Worm (Caenorhabditis elegans) whole organism, mixed stage, embryonic: ENCODE measurements around the gene ncs-5.

Experiments used
- M03D4.4 ChIP-seq: sonication (generic microtip); optimal IDR thresholded peaks from 2 replicates; lab custom pipeline; 2017; ENCODE audit warnings: mild to moderate bottlenecking, missing genetic modification characterization, missing compliant biosample characterization
- blmp-1 ChIP-seq: fragments of 150-350 bp; optimal IDR thresholded peaks from 2 replicates; lab custom pipeline; 2014; ENCODE audit warnings: missing biosample characterization, missing genetic modification characterization
- ceh-39 ChIP-seq: fragments of 150-350 bp; optimal IDR thresholded peaks from 2 replicates; lab custom pipeline; 2014; ENCODE audit warnings: missing biosample characterization, missing genetic modification characterization
- ceh-43 ChIP-seq: fragments of 200-800 bp; sonication (Bioruptor generic); optimal IDR thresholded peaks from 2 replicates; lab custom pipeline; 2018; ENCODE audit warnings: mild to moderate bottlenecking, missing genetic modification characterization, moderate library complexity, missing compliant biosample characterization
- ceh-83 ChIP-seq: fragments of 200-800 bp; sonication (Bioruptor generic); optimal IDR thresholded peaks from 2 replicates; lab custom pipeline; 2018; ENCODE audit warnings: mild to moderate bottlenecking, missing genetic modification characterization, missing compliant biosample characterization
- ces-1 ChIP-seq: fragments of 150-350 bp; optimal IDR thresholded peaks from 2 replicates; lab custom pipeline; 2014; ENCODE audit warnings: missing biosample characterization, missing genetic modification reagents, missing genetic modification characterization
- cnd-1 ChIP-seq: fragments of 200-800 bp; sonication (Bioruptor generic); optimal IDR thresholded peaks from 2 replicates; lab custom pipeline; 2018; ENCODE audit warnings: mild to moderate bottlenecking, missing genetic modification characterization, missing compliant biosample characterization
- drap-1 ChIP-seq: fragments of 200-800 bp; sonication (Bioruptor generic); optimal IDR thresholded peaks from 3 replicates; lab custom pipeline; 2018; ENCODE audit warnings: mild to moderate bottlenecking, missing genetic modification characterization, missing compliant biosample characterization
- elt-1 ChIP-seq: sonication (generic microtip); optimal IDR thresholded peaks from 2 replicates; lab custom pipeline; 2017; ENCODE audit warnings: missing genetic modification characterization, mild to moderate bottlenecking, missing compliant biosample characterization, antibody characterized with exemption, moderate library complexity, borderline replicate concordance; ENCODE audit not compliant: insufficient read depth
- elt-3 ChIP-seq: fragments of 150-350 bp; optimal IDR thresholded peaks from 2 replicates; lab custom pipeline; 2014; ENCODE audit warnings: missing biosample characterization, missing genetic modification characterization
- flh-1 ChIP-seq: fragments of 200-800 bp; sonication (Bioruptor generic); optimal IDR thresholded peaks from 2 replicates; lab custom pipeline; 2018; ENCODE audit warnings: mild to moderate bottlenecking, missing genetic modification characterization, moderate library complexity, missing compliant biosample characterization
- ham-2 ChIP-seq: fragments of 200-800 bp; sonication (Bioruptor generic); optimal IDR thresholded peaks from 2 replicates; lab custom pipeline; 2018; ENCODE audit warnings: mild to moderate bottlenecking, missing genetic modification characterization, missing compliant biosample characterization
- hlh-1 ChIP-seq: fragments of 150-350 bp; optimal IDR thresholded peaks from 2 replicates; lab custom pipeline; 2014; ENCODE audit warnings: missing biosample characterization, missing genetic modification reagents, missing genetic modification characterization
- lin-13 ChIP-seq: fragments of 150-350 bp; optimal IDR thresholded peaks from 2 replicates; lab custom pipeline; 2014; ENCODE audit warnings: missing biosample characterization, missing genetic modification characterization
- lin-32 ChIP-seq: fragments of 200-800 bp; sonication (Bioruptor generic); optimal IDR thresholded peaks from 2 replicates; lab custom pipeline; 2018; ENCODE audit warnings: mild to moderate bottlenecking, missing genetic modification characterization, missing compliant biosample characterization
- lsy-2 ChIP-seq: fragments of 150-350 bp; optimal IDR thresholded peaks from 2 replicates; lab custom pipeline; 2014; ENCODE audit warnings: missing biosample characterization, missing genetic modification characterization
- mab-5 ChIP-seq: fragments of 150-350 bp; optimal IDR thresholded peaks from 2 replicates; lab custom pipeline; 2014; ENCODE audit warnings: missing biosample characterization, missing genetic modification characterization
- mep-1 ChIP-seq: fragments of 150-350 bp; optimal IDR thresholded peaks from 2 replicates; lab custom pipeline; 2017; ENCODE audit warnings: missing biosample characterization, missing genetic modification reagents, missing genetic modification characterization, inconsistent platforms
- mls-2 ChIP-seq: sonication (generic microtip); optimal IDR thresholded peaks from 2 replicates; lab custom pipeline; 2016; ENCODE audit warnings: mild to moderate bottlenecking, missing genetic modification characterization, moderate library complexity, missing compliant biosample characterization
- nhr-12 ChIP-seq: fragments of 150-350 bp; optimal IDR thresholded peaks from 2 replicates; lab custom pipeline; 2014; ENCODE audit warnings: missing biosample characterization, missing genetic modification characterization
- nhr-2 ChIP-seq: fragments of 150-350 bp; optimal IDR thresholded peaks from 2 replicates; lab custom pipeline; 2014; ENCODE audit warnings: missing biosample characterization, missing genetic modification characterization
- nhr-28 ChIP-seq: fragments of 150-350 bp; optimal IDR thresholded peaks from 2 replicates; lab custom pipeline; 2014; ENCODE audit warnings: missing biosample characterization, missing genetic modification characterization
- nhr-76 ChIP-seq: sonication (generic microtip); optimal IDR thresholded peaks from 2 replicates; lab custom pipeline; 2017; ENCODE audit warnings: missing biosample characterization, missing genetic modification characterization
- pha-4 ChIP-seq: fragments of 150-350 bp; optimal IDR thresholded peaks from 2 replicates; lab custom pipeline; 2018; ENCODE audit warnings: missing biosample characterization, missing genetic modification reagents, missing genetic modification characterization
- sem-2 ChIP-seq: fragments of 200-800 bp; sonication (Bioruptor generic); optimal IDR thresholded peaks from 2 replicates; lab custom pipeline; 2018; ENCODE audit warnings: mild to moderate bottlenecking, missing genetic modification characterization, missing compliant biosample characterization
- snpc-4 ChIP-seq: fragments of 150-350 bp; optimal IDR thresholded peaks from 2 replicates; lab custom pipeline; 2014; ENCODE audit warnings: missing biosample characterization, missing genetic modification characterization
- sptf-1 ChIP-seq: sonication (generic microtip); optimal IDR thresholded peaks from 2 replicates; lab custom pipeline; 2017; ENCODE audit warnings: mild to moderate bottlenecking, missing genetic modification characterization, moderate library complexity, missing compliant biosample characterization
- tbx-8 ChIP-seq: fragments of 200-800 bp; sonication (Bioruptor generic); optimal IDR thresholded peaks from 2 replicates; lab custom pipeline; 2018; ENCODE audit warnings: mild to moderate bottlenecking, missing genetic modification characterization, moderate library complexity, missing compliant biosample characterization
- unc-39 ChIP-seq: fragments of 150-350 bp; optimal IDR thresholded peaks from 2 replicates; lab custom pipeline; 2014; ENCODE audit warnings: missing biosample characterization, missing genetic modification characterization
- unc-62 ChIP-seq: fragments of 150-350 bp; optimal IDR thresholded peaks from 2 replicates; lab custom pipeline; 2014; ENCODE audit warnings: missing biosample characterization, missing genetic modification reagents, missing genetic modification characterization
- zip-8 ChIP-seq: fragments of 150-350 bp; optimal IDR thresholded peaks from 2 replicates; lab custom pipeline; 2014; ENCODE audit warnings: missing biosample characterization, missing genetic modification characterization
- ztf-11 ChIP-seq: fragments of 150-350 bp; optimal IDR thresholded peaks from 2 replicates; lab custom pipeline; 2014; ENCODE audit warnings: missing biosample characterization, missing genetic modification characterization

Gene ncs-5

DNA sequence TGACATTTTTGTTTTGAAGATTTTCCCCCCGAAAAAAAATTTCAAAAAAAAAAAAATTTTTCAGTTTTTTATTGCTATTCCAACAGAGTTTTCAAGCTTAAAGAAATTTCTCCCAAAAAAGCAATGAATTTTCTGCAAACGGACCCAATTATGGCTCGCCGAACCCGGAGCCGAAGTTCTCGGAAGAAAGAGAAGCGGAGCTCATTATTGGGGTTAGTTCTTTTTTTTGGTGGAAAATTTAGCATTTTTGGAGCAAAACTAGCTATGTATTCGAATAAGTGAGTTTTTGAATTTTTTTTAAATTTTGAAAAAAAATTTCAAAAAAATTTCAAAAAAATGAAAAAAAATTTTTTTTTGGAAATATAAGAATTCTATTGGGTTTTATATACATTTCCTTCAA is at the start of gene ncs-5:
TSS of gene ncs-5 (plus strand) at position 124 of the 400 bp plus-strand sequence.
- TF ChIP-seq zip-8 (tag; lab: Kevin White, UChicago) (no peak), unc-62 (no peak), lin-13 (tag; lab: Kevin White, UChicago) (no peak), M03D4.4 (tag; lab: Kevin White, UChicago) (no peak), ceh-43 (GFP tag; lab: Kevin White, UChicago) (no peak), nhr-28 (tag; lab: Kevin White, UChicago) (no peak), tbx-8 (GFP tag; lab: Kevin White, UChicago) (no peak), hlh-1 (tag; lab: Kevin White, UChicago) (no peak), pha-4 (tag; lab: Kevin White, UChicago) (no peak), sem-2 (GFP tag; lab: Kevin White, UChicago) (no peak), cnd-1 (tag; lab: Kevin White, UChicago) (no peak)

DNA sequence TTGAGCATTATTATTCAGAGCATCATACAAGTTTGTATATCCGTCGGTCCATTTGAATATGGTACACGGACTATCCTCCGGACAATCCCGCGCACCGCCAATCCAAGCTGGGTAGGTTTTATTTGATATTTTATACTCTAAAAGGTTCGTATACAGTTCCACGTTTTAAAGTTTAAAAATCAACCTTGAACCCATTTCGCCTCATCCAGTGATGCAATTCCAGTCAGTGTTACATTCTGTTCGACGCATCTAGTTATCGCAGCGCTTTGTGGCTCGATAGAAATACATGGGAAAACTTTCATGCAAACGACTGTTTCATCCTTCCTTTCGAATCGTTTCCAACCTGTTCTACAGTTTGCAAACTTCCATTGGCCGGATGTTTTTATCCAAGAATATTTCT is 49.7 kb upstream of the ncs-5 start:
- no peak for TF ChIP-seq ceh-39
- TF ChIP-seq lsy-2 (tag; lab: Kevin White, UChicago), result no peak
- no peak for TF ChIP-seq zip-8 (tag; lab: Kevin White, UChicago)
- TF ChIP-seq flh-1, result no peak
- TF ChIP-seq mls-2 (tag; lab: Kevin White, UChicago), result no peak
- no peak for TF ChIP-seq cnd-1 (tag; lab: Kevin White, UChicago)
- TF ChIP-seq hlh-1 (tag; lab: Kevin White, UChicago), result no peak
- no peak for TF ChIP-seq nhr-12 (tag; lab: Kevin White, UChicago)
- no peak for TF ChIP-seq drap-1 (GFP tag; lab: Kevin White, UChicago)
- TF ChIP-seq unc-39 (tag; lab: Kevin White, UChicago), result no peak

DNA sequence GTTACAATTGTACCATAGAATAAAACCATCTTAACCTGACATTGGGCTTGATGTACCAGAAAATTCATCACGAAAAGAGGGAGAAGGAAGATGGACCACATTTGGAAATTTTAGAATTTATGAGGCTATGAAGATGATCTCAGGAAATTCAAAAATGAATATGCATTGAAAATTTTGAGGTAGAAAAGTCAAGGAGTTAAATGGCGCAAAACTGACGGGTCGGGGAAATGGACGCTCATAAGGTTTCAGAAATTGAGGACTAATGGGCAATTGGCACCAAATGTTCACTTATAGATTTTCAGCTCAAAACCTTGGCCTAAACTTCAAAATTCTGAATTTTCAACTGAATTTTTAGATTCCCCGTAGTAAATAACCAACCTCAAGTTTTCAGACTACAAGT is 48.9 kb upstream of the ncs-5 start, which contains the start of gene clec-255:
TSS of gene clec-255 (minus strand) at position 101 of the 400 bp plus-strand sequence.
- no peak for TF ChIP-seq ces-1 (GFP tag; lab: Kevin White, UChicago)

DNA sequence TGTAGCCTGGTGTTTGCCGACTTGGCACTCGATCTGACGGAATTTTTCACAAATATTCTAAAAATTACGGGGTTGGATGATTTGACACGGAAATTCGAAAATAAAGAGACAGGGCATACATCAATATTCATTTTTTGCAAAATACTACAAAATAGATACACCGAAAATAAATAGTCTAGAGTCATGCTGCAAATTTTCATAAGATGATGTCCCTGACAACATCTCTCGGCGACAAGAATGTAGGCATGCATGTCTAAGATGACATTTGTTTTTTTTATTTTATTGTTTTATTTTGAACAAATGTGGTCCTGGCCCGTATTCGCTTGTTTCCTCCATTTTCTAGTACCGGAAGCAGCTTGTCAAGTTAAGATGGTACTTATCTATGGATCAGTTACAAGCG is 48.2 kb upstream of the ncs-5 start, which contains the start of gene clec-256:
TSS of gene clec-256 (plus strand) at position 301 of the 400 bp plus-strand sequence.
- TF ChIP-seq mab-5 (tag; lab: Kevin White, UChicago) (no peak), elt-1 (tag; lab: Kevin White, UChicago) (no peak), ham-2 (GFP tag; lab: Kevin White, UChicago) (no peak), elt-3 (tag; lab: Kevin White, UChicago) (no peak), mep-1 (no peak), M03D4.4 (tag; lab: Kevin White, UChicago) (no peak), nhr-28 (tag; lab: Kevin White, UChicago) (no peak), ceh-83 (GFP tag; lab: Kevin White, UChicago) (no peak), drap-1 (GFP tag; lab: Kevin White, UChicago) (no peak), nhr-12 (tag; lab: Kevin White, UChicago) (no peak), ztf-11 (tag; lab: Kevin White, UChicago) (no peak), lin-13 (tag; lab: Kevin White, UChicago) (no peak), nhr-2 (tag; lab: Kevin White, UChicago) (no peak), sptf-1 (tag; lab: Kevin White, UChicago) (no peak)

DNA sequence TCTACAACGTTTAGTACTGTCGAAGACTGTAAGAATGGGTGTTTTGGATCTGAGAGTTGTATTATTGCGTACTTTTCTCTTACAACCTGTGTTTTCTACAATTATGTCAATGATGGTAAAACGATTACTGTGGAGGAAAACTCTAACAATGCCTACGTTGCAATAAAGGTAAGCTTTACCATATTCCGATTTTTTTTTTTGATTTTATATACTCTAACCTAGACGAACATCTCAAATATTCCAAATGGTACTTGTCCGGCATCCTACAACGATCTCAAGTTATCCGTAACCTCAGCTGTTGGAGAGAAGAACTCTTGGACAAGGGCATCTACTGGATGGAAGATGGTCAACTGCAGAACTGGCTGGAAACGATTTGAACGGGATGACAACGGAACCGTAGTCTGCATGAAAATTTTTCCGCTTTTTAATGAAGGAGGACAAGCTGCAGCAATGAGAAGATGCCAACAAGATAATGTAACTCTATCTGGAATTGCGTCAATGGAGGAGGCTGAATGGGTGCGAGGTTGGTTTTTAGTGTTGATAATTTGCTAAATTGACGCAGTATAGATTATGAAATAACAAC is 47.7 kb upstream of the ncs-5 start:
- TF ChIP-seq cnd-1 (tag; lab: Kevin White, UChicago) (no peak), snpc-4 (tag; lab: Kevin White, UChicago) (no peak), tbx-8 (GFP tag; lab: Kevin White, UChicago) (no peak), lsy-2 (tag; lab: Kevin White, UChicago) (no peak)

DNA sequence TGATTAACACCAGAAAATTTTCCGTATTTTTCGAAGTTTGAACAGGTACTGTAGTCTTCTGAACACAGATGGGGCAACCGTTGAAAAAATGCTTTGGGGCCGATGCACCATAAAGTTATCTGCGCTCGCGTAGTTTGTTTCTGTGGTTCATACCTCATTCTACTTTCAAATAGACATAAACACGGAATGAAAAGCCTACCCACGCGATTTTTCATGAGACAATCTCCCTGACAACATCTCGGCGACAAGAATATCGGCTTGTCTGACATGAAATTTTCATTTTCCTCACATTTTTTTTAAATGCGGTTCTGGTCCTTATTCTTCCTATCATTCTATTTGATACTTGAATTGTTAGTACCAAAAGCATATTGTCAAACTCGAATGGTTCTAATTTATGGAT is 46.8 kb upstream of the ncs-5 start, which contains the start of gene clec-257:
TSS of gene clec-257 (plus strand) at position 301 of the 400 bp plus-strand sequence.
- TF ChIP-seq ham-2 (GFP tag; lab: Kevin White, UChicago) (no peak), elt-3 (tag; lab: Kevin White, UChicago) (no peak), pha-4 (tag; lab: Kevin White, UChicago) (no peak), snpc-4 (tag; lab: Kevin White, UChicago) (no peak), lin-32 (GFP tag; lab: Kevin White, UChicago) (no peak), ceh-43 (GFP tag; lab: Kevin White, UChicago) (no peak), mep-1 (no peak), blmp-1 (tag; lab: Kevin White, UChicago) (no peak), unc-62 (no peak), nhr-76 (tag; lab: Kevin White, UChicago) (no peak), nhr-2 (tag; lab: Kevin White, UChicago) (no peak), zip-8 (tag; lab: Kevin White, UChicago) (no peak), drap-1 (GFP tag; lab: Kevin White, UChicago) (no peak)
